Worm (Caenorhabditis elegans) whole organism, L1 larva: ENCODE measurements around the gene semo-1.

Source experiments
- aha-1 ChIP-seq: fragments of 150-350 bp; optimal IDR thresholded peaks from 2 replicates; lab custom pipeline; 2014; ENCODE audit warnings: missing biosample characterization, missing genetic modification characterization
- blmp-1 ChIP-seq: fragments of 150-350 bp; optimal IDR thresholded peaks from 2 replicates; lab custom pipeline; 2014; ENCODE audit warnings: missing biosample characterization, missing genetic modification characterization
- egl-27 ChIP-seq, 2 experiments: fragments of 150-350 bp in 1 of 2; sonication (generic microtip); optimal IDR thresholded peaks; 3 replicates each; lab custom pipeline; 2017 to 2018; ENCODE audit warnings: missing biosample characterization in 2 of 2, missing genetic modification characterization in 2 of 2, missing genetic modification reagents in 2 of 2
- grh-1 ChIP-seq: fragments of 200-800 bp; sonication (Bioruptor generic); IDR thresholded peaks from 2 replicates; pipeline ENCODE4 v1.3.6; 2022; ENCODE audit warnings: missing genetic modification reagents, missing genetic modification characterization, missing compliant biosample characterization
- nhr-77 ChIP-seq: fragments of 150-350 bp; optimal IDR thresholded peaks from 2 replicates; lab custom pipeline; 2014; ENCODE audit warnings: missing biosample characterization, missing genetic modification characterization
- skn-1 ChIP-seq: fragments of 150-350 bp; optimal IDR thresholded peaks from 2 replicates; lab custom pipeline; 2014; ENCODE audit warnings: missing biosample characterization, missing genetic modification characterization

DNA sequence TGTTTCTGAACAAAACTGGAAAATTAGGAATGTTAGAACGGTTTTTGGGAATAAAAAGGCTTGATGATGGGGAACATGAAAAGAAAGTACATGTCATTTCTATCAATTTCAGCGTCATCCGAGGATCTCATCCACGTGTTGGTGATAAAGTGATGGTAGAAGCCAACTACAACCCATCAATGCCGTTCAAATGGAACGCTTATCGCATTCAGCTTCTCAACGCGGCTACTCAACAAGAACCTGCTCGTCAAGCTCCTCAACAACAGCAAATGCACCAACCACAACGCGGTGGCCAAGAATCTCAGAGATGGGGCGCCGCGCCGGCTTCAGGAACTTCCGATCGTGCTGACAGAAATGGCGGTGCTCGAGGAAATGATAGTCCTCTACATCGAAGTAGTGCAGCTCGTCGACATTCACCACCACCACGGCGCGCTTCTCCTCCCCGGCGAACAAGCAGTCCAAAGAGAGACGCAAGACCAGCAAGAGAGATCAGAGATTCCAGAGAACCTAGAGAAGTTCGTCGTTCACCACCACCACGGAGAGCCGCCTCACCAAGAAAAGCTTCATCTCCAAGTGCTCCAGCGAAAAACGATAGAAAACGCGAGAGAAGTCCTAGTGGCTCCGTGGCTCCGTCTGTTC is 21.1 kb downstream of the semo-1 start:
- TF ChIP-seq grh-1 (GFP tag; lab: Robert Waterston, UW) (no peak), egl-27 (tag; optimal IDR thresholded peaks at IDR 0.05; lab: Kevin White, UChicago) (no peak), skn-1 (tag; lab: Kevin White, UChicago) (no peak), aha-1 (no peak), blmp-1 (no peak), nhr-77 (no peak)
